Fruit fly (Drosophila melanogaster): ENCODE measurements around the gene dl.
A peak's percentile ranks its signal among the peaks of the same experiment; 100 is the strongest.

Gene dl

DNA sequence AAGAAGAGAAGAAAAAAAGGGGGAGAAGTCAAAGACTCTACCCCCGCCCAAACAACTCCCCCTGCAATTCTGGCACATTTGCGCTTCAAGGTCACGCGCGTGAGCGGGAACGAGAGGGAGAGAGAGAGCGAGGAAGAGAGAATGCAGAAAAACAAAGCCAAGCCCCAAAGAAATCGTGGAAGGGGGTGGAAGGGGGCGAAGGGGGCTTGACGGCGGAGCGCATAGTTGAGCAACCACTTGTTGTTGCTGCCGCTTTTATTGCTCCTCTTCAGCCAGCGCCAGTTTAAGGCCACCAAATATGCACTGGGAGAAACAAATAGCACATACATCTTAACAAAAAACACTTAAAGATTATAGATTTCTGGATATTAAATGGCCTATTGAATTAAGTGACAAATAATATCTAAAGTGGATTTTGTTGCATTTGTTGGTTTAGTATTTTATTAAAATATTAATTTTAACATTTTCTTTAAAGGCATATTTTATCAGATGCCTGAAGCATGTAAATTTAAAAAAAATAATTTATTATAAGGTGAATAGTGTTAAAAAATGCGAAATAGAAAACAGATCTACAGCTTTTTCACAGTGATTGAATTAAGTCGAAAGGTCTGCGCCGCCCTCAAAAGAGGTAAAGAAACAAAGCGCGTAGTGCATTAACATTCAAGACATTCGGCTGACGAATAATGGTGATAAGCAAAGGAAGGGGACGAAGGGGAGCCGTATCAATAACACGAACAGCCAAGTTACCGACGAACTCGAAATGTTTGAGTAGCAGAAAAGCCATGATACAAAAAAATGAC lies 20.2 kb downstream of the dl start (continued):
- no peak for TF ChIP-seq Dad (GFP tag; optimal IDR thresholded peaks at IDR 0.05)
- no peak for TF ChIP-seq btn (GFP tag; optimal IDR thresholded peaks at IDR 0.05)
- peak; percentile 85 for TF ChIP-seq CG12071 (GFP tag; optimal IDR thresholded peaks at IDR 0.05)
- TF ChIP-seq Mes4 (GFP tag; optimal IDR thresholded peaks at IDR 0.05): peak; percentile 30
- TF ChIP-seq CG4617 (GFP tag; optimal IDR thresholded peaks at IDR 0.05; ENCODE audit: borderline replicate concordance): peak; percentile 53
- TF ChIP-seq fd64A (GFP tag; optimal IDR thresholded peaks at IDR 0.05): peak; percentile 63
- no peak for TF ChIP-seq tna (GFP tag; IDR thresholded peaks at IDR 0.05; ENCODE audit: partially characterized antibody)
- TF ChIP-seq Hr3 (GFP tag; optimal IDR thresholded peaks at IDR 0.05): peak; percentile 96
- peak; percentile 100 for TF ChIP-seq dmrt99B (tag; optimal IDR thresholded peaks at IDR 0.05)
- TF ChIP-seq CG13775 (GFP tag; optimal IDR thresholded peaks at IDR 0.05): peak; percentile 92
- TF ChIP-seq CG4282 (GFP tag; optimal IDR thresholded peaks at IDR 0.05): no peak
- TF ChIP-seq CG4707 (GFP tag; optimal IDR thresholded peaks at IDR 0.05): no peak
- TF ChIP-seq gfzf (GFP tag; optimal IDR thresholded peaks at IDR 0.05): no peak
- TF ChIP-seq repo (GFP tag; optimal IDR thresholded peaks at IDR 0.05): peak; percentile 27
- peak; percentile 97 for TF ChIP-seq Fer1 (GFP tag; optimal IDR thresholded peaks at IDR 0.05)
- TF ChIP-seq Bteb2 (GFP tag; optimal IDR thresholded peaks at IDR 0.05): peak; percentile 69
- no peak for TF ChIP-seq Dll (GFP tag; IDR thresholded peaks at IDR 0.05; ENCODE audit: partially characterized antibody)
- peak; percentile 22 for TF ChIP-seq vfl (GFP tag; optimal IDR thresholded peaks at IDR 0.05)
- TF ChIP-seq bsh (GFP tag; optimal IDR thresholded peaks at IDR 0.05): peak; percentile 73 to 97
- TF ChIP-seq CG15479 (GFP tag; optimal IDR thresholded peaks at IDR 0.05): no peak
- TF ChIP-seq lmd (GFP tag; IDR thresholded peaks at IDR 0.05): peak; percentile 94
- TF ChIP-seq CG1024 (GFP tag; IDR thresholded peaks at IDR 0.05): peak; percentile 76
- TF ChIP-seq Med (GFP tag): peak; percentile 74
- no peak for TF ChIP-seq p53 (GFP tag; optimal IDR thresholded peaks at IDR 0.05)
- TF ChIP-seq CG17568 (GFP tag; optimal IDR thresholded peaks at IDR 0.05): peak; percentile 85
- peak; percentile 93 for TF ChIP-seq Vsx1 (GFP tag; optimal IDR thresholded peaks at IDR 0.05)
- TF ChIP-seq pfk (GFP tag; optimal IDR thresholded peaks at IDR 0.05): no peak
- TF ChIP-seq insv (GFP tag; optimal IDR thresholded peaks at IDR 0.05): peak in 1 of 2 experiments; percentile 3
- TF ChIP-seq cad (GFP tag; optimal IDR thresholded peaks at IDR 0.05): no peak
- peak; percentile 88 for TF ChIP-seq Doc2 (GFP tag; IDR thresholded peaks at IDR 0.05)
- TF ChIP-seq vvl (GFP tag; IDR thresholded peaks at IDR 0.05): peak; percentile 81
- peak; percentile 96 for TF ChIP-seq org-1 (GFP tag; optimal IDR thresholded peaks at IDR 0.05)
- peak; percentile 41 for TF ChIP-seq slp2 (GFP tag; optimal IDR thresholded peaks at IDR 0.05)
- peak; percentile 93 for TF ChIP-seq croc (GFP tag; conservative IDR thresholded peaks at IDR 0.05)
- peak; percentile 93 for TF ChIP-seq danr (GFP tag; IDR thresholded peaks at IDR 0.05)
- peak; percentile 88 for TF ChIP-seq Nf-YB (GFP tag; optimal IDR thresholded peaks at IDR 0.05)
- TF ChIP-seq luna (GFP tag; optimal IDR thresholded peaks at IDR 0.05): no peak
- peak; percentile 99 for TF ChIP-seq CG18262 (tag; optimal IDR thresholded peaks at IDR 0.05)
- peak; percentile 78 for TF ChIP-seq exex (tag; optimal IDR thresholded peaks at IDR 0.05)
- TF ChIP-seq abd-A (tag; optimal IDR thresholded peaks at IDR 0.05): peak; percentile 87
- TF ChIP-seq D19A (tag; optimal IDR thresholded peaks at IDR 0.05): peak; percentile 81
- peak; percentile 90 for TF ChIP-seq CG14667 (GFP tag; IDR thresholded peaks at IDR 0.05)
- peak; percentile 93 for TF ChIP-seq ase (GFP tag; IDR thresholded peaks at IDR 0.05)
- TF ChIP-seq Nf-YA (GFP tag; IDR thresholded peaks at IDR 0.05): peak; percentile 89
- TF ChIP-seq yki (optimal IDR thresholded peaks at IDR 0.05): no peak
- no peak for TF ChIP-seq pan (optimal IDR thresholded peaks at IDR 0.05)
- peak in 1 of 2 experiments; percentile 96 for TF ChIP-seq pan (GFP tag; optimal IDR thresholded peaks at IDR 0.05 in 1 of 2, IDR thresholded peaks at IDR 0.05 in 1 of 2)
- peak; percentile 49 for TF ChIP-seq Mad (GFP tag; optimal IDR thresholded peaks at IDR 0.05)
- peak; percentile 94 for TF ChIP-seq CG7839 (tag; optimal IDR thresholded peaks at IDR 0.05)
- peak; percentile 55 for TF ChIP-seq CG3995 (GFP tag; optimal IDR thresholded peaks at IDR 0.05)
